Fruit fly (Drosophila melanogaster): ENCODE data around the gene dpr19.

DNA sequence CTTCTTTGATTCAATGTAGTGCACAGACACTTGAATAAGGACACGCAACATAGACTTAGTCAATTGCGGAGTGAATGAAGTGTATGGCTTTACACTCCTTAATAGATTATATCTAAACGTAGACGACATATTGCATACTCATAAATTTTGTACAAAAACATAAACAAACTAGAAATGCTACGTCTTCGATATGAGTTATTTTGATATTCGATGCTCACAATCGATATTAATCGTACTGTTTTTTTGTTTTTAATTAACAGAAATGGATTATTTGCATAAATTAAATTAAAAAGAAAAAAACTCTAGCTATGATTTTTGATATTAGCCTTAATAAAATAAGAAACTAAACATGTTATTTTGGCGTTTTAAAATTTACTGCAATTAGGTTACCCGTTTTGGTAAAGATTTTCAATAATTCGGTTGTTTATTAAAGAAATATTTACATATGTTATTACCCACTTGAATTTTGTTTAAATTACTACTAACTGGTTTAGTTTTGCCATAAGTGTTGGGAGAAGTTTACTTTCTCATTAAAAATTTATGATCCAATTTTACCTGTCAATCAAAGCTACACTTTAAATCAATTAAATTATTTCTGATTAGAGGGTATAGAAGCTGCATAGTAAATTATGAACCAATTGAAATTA lies 29.2 kb downstream of the dpr19 start, which contains the start of the genes CG17768, LSm-4 and Ir31a:
- no peak for TF ChIP-seq CG13204 (GFP tag; optimal IDR thresholded peaks at IDR 0.05)
- no peak for TF ChIP-seq Pif1B (GFP tag; optimal IDR thresholded peaks at IDR 0.05)
- TF ChIP-seq CG8301 (tag; optimal IDR thresholded peaks at IDR 0.05) = no peak
- no peak for TF ChIP-seq CG14655 (GFP tag; optimal IDR thresholded peaks at IDR 0.05)
- TF ChIP-seq CG34367 (tag; optimal IDR thresholded peaks at IDR 0.05) = no peak
- no peak for TF ChIP-seq CG17806 (tag; optimal IDR thresholded peaks at IDR 0.05)
- TF ChIP-seq Snoo (tag; optimal IDR thresholded peaks at IDR 0.05) = no peak
